Worm (Caenorhabditis elegans): ENCODE data around the gene mrpl-2.

DNA sequence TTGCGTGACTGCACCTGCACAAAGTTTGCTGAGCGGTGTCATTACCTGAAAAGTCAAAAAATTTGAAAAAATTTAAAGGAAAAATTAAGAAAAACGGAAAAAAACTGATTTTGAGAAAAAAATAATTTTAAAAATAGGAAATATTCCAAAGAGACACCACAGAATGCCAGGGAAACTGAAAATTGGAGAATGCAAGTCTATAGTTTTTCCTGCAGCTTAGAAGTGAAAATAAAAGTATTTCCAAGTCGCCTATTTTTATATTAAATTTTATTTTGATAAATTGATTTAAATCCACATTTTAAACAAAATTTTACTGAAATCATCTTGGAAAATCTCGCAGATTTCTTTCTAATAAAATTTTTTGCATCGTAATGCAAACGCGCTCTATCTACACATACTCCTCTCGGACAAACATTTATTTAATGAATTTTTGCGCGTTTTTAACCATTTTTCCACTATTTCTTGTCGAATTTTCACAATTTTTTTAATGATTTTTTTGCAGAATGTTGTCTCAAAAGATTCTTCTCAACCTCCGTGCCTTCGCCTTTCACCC is 23.6 kb downstream of the mrpl-2 start, which contains the start of the genes F56B3.11 and ech-5:
- TF ChIP-seq snpc-4 (tag; optimal IDR thresholded peaks at IDR 0.05) (no peak), lsy-2 (tag; optimal IDR thresholded peaks at IDR 0.05) (peak in 1 of 2 experiments; percentile 81), egl-27 (tag; optimal IDR thresholded peaks at IDR 0.05) (no peak), ZK546.5 (tag; optimal IDR thresholded peaks at IDR 0.05) (no peak), ZK337.2 (GFP tag; IDR thresholded peaks at IDR 0.05) (no peak), ces-1 (GFP tag; optimal IDR thresholded peaks at IDR 0.05) (no peak), lir-3 (tag; optimal IDR thresholded peaks at IDR 0.05) (peak; percentile 43), mdl-1 (tag; optimal IDR thresholded peaks at IDR 0.05) (no peak), vab-7 (GFP tag; IDR thresholded peaks at IDR 0.05) (no peak), lin-13 (GFP tag; optimal IDR thresholded peaks at IDR 0.05) (peak; percentile 1), lin-39 (tag; optimal IDR thresholded peaks at IDR 0.05) (no peak), pha-4 (GFP tag; IDR thresholded peaks at IDR 0.05) (no peak; the same call in 1 of the 2 replicates), pha-4 (tag; optimal IDR thresholded peaks at IDR 0.05) (no peak)

Measured in whole organism, L4 larva.